Fruit fly (Drosophila melanogaster) whole organism, embryonic: ENCODE results near the gene mRpS25.

ENCODE experiments used
- CG1024 ChIP-seq: fragments of 200-800 bp; sonication (Bioruptor generic); IDR thresholded peaks from 2 replicates; pipeline ENCODE4 v1.3.6; 2022; ENCODE audit warnings: missing biosample characterization, missing genetic modification characterization
- CG10366 ChIP-seq: fragments of 200-800 bp; sonication (Bioruptor generic); IDR thresholded peaks from 2 replicates; pipeline ENCODE4 v1.3.6; 2022; ENCODE audit warnings: missing biosample characterization, missing genetic modification characterization
- CG10565 ChIP-seq: fragments of 200-800 bp; sonication (Bioruptor generic); optimal IDR thresholded peaks from 3 replicates; lab custom pipeline; 2016; ENCODE audit warnings: missing biosample characterization, mild to moderate bottlenecking, missing genetic modification characterization
- CG10979 ChIP-seq: fragments of 200-800 bp; sonication (Bioruptor generic); optimal IDR thresholded peaks from 2 replicates; lab custom pipeline; 2018; ENCODE audit warnings: missing biosample characterization, mild to moderate bottlenecking, missing genetic modification characterization, moderate library complexity
- CG11093 ChIP-seq: fragments of 200-800 bp; sonication (Bioruptor generic); IDR thresholded peaks from 3 replicates; pipeline ENCODE4 v1.3.6; 2022; ENCODE audit warnings: missing biosample characterization, missing genetic modification characterization
- CG11504 ChIP-seq: fragments of 200-800 bp; sonication (Bioruptor generic); optimal IDR thresholded peaks from 3 replicates; lab custom pipeline; 2019; ENCODE audit warnings: missing biosample characterization, mild to moderate bottlenecking, missing genetic modification characterization, moderate library complexity
- CG12236 ChIP-seq: fragments of 200-800 bp; sonication (Bioruptor generic); optimal IDR thresholded peaks from 2 replicates; lab custom pipeline; 2016; ENCODE audit warnings: missing biosample characterization, missing genetic modification characterization
- CG14050 ChIP-seq: fragments of 200-800 bp; sonication (Bioruptor generic); IDR thresholded peaks from 3 replicates; pipeline ENCODE4 v1.3.6; 2022; ENCODE audit warnings: missing biosample characterization, missing genetic modification characterization
- CG14860 ChIP-seq: fragments of 200-800 bp; sonication (Bioruptor generic); IDR thresholded peaks from 3 replicates; pipeline ENCODE4 v1.3.6; 2022; ENCODE audit warnings: missing biosample characterization, missing genetic modification characterization; ENCODE audit not compliant: partially characterized antibody
- CG1603 ChIP-seq: fragments of 200-800 bp; sonication (Bioruptor generic); optimal IDR thresholded peaks from 2 replicates; lab custom pipeline; 2019; ENCODE audit warnings: missing biosample characterization, mild to moderate bottlenecking, missing genetic modification characterization, moderate library complexity
- CG17568 ChIP-seq: fragments of 200-800 bp; sonication (Bioruptor generic); optimal IDR thresholded peaks from 2 replicates; lab custom pipeline; 2018; ENCODE audit warnings: missing biosample characterization, mild to moderate bottlenecking, missing genetic modification characterization, moderate library complexity
- CG17802 ChIP-seq: fragments of 200-800 bp; sonication (Bioruptor generic); optimal IDR thresholded peaks from 2 replicates; lab custom pipeline; 2018; ENCODE audit warnings: missing biosample characterization, mild to moderate bottlenecking, missing genetic modification characterization, moderate library complexity
- CG18599 ChIP-seq: fragments of 200-800 bp; sonication (Bioruptor generic); optimal IDR thresholded peaks from 3 replicates; lab custom pipeline; 2017; ENCODE audit warnings: missing biosample characterization, missing genetic modification characterization, mild to moderate bottlenecking, moderate library complexity, missing genetic modification reagents
- CG2116 ChIP-seq: fragments of 200-800 bp; sonication (Bioruptor generic); optimal IDR thresholded peaks from 3 replicates; lab custom pipeline; 2018; ENCODE audit warnings: missing biosample characterization, mild to moderate bottlenecking, missing genetic modification characterization
- CG31388 ChIP-seq: fragments of 200-800 bp; sonication (Bioruptor generic); optimal IDR thresholded peaks from 2 replicates; lab custom pipeline; 2016; ENCODE audit warnings: missing biosample characterization, missing genetic modification characterization
- CG32532 ChIP-seq: fragments of 200-800 bp; sonication (Bioruptor generic); IDR thresholded peaks from 2 replicates; pipeline ENCODE4 v1.3.6; 2022; ENCODE audit warnings: missing biosample characterization, missing genetic modification characterization
- CG4282 ChIP-seq: fragments of 200-800 bp; sonication (Bioruptor generic); optimal IDR thresholded peaks from 2 replicates; lab custom pipeline; 2016; ENCODE audit warnings: missing biosample characterization, missing genetic modification characterization
- CG4617 ChIP-seq: fragments of 200-800 bp; sonication (Bioruptor generic); optimal IDR thresholded peaks from 3 replicates; lab custom pipeline; 2016; ENCODE audit warnings: missing biosample characterization, missing genetic modification characterization, borderline replicate concordance
- CG6683 ChIP-seq: fragments of 200-800 bp; sonication (Bioruptor generic); optimal IDR thresholded peaks from 2 replicates; lab custom pipeline; 2017; ENCODE audit warnings: missing biosample characterization, mild to moderate bottlenecking, missing genetic modification characterization, missing genetic modification reagents
- CG7556 ChIP-seq: fragments of 200-800 bp; sonication (Bioruptor generic); optimal IDR thresholded peaks from 2 replicates; lab custom pipeline; 2017; ENCODE audit warnings: missing biosample characterization, mild to moderate bottlenecking, missing genetic modification characterization
- CG8478 ChIP-seq: fragments of >200 bp; optimal IDR thresholded peaks from 2 replicates; lab custom pipeline; 2018
- CG8924 ChIP-seq: fragments of 200-800 bp; optimal IDR thresholded peaks from 3 replicates; lab custom pipeline; 2019; ENCODE audit warnings: missing biosample characterization, mild to moderate bottlenecking, missing genetic modification characterization, moderate library complexity
- E2f2 ChIP-seq: fragments of 200-800 bp; sonication (Bioruptor generic); IDR thresholded peaks from 2 replicates; pipeline ENCODE4 v1.3.6; 2022; ENCODE audit warnings: missing biosample characterization, missing genetic modification characterization
- Ets97D ChIP-seq: fragments of 200-800 bp; sonication (Bioruptor generic); optimal IDR thresholded peaks from 3 replicates; lab custom pipeline; 2016; ENCODE audit warnings: missing biosample characterization, missing genetic modification characterization
- Lim3 ChIP-seq: fragments of 200-800 bp; sonication (Bioruptor generic); IDR thresholded peaks from 2 replicates; pipeline ENCODE4 v1.3.6; 2022; ENCODE audit warnings: missing biosample characterization, missing genetic modification characterization
- Optix ChIP-seq: fragments of 200-800 bp; sonication (Bioruptor generic); IDR thresholded peaks from 3 replicates; pipeline ENCODE4 v1.3.6; 2022; ENCODE audit warnings: missing biosample characterization, missing genetic modification characterization
- ara ChIP-seq: fragments of 200-800 bp; sonication (Bioruptor generic); IDR thresholded peaks from 2 replicates; pipeline ENCODE4 v1.3.6; 2022; ENCODE audit warnings: missing biosample characterization, missing genetic modification characterization
- az2 ChIP-seq: fragments of 200-800 bp; sonication (Bioruptor generic); optimal IDR thresholded peaks from 3 replicates; lab custom pipeline; 2016; ENCODE audit warnings: missing biosample characterization, missing genetic modification characterization
- bowl ChIP-seq: fragments of 200-800 bp; sonication (Bioruptor generic); IDR thresholded peaks from 2 replicates; pipeline ENCODE4 v1.3.6; 2022; ENCODE audit warnings: missing biosample characterization, missing genetic modification characterization
- chinmo ChIP-seq: fragments of 200-800 bp; sonication (Bioruptor generic); IDR thresholded peaks from 4 replicates; pipeline ENCODE4 v1.3.6; 2022; ENCODE audit warnings: missing biosample characterization, missing genetic modification characterization; ENCODE audit not compliant: partially characterized antibody
- crp ChIP-seq, 2 experiments: fragments of 200-800 bp; sonication (Bioruptor generic); optimal IDR thresholded peaks; 2 replicates in 1 of 2; 3 replicates in 1 of 2; lab custom pipeline; 2017; ENCODE audit warnings: missing biosample characterization in 2 of 2, missing genetic modification characterization in 2 of 2, mild to moderate bottlenecking in 1 of 2, moderate library complexity in 1 of 2
- dysf ChIP-seq: fragments of 200-800 bp; sonication (Bioruptor generic); IDR thresholded peaks from 3 replicates; pipeline ENCODE4 v1.3.6; 2022; ENCODE audit warnings: missing biosample characterization, missing genetic modification characterization
- esg ChIP-seq: fragments of 200-800 bp; sonication (Bioruptor generic); conservative IDR thresholded peaks from 2 replicates; pipeline ENCODE4 v1.3.6; 2022; ENCODE audit warnings: missing biosample characterization, missing genetic modification characterization
- ewg ChIP-seq: fragments of 200-800 bp; sonication (Bioruptor generic); optimal IDR thresholded peaks from 3 replicates; lab custom pipeline; 2017; ENCODE audit warnings: mild to moderate bottlenecking, missing biosample characterization, missing genetic modification reagents, missing genetic modification characterization
- fd64A ChIP-seq: fragments of 200-800 bp; sonication (Bioruptor generic); optimal IDR thresholded peaks from 3 replicates; lab custom pipeline; 2018; ENCODE audit warnings: missing biosample characterization, mild to moderate bottlenecking, missing genetic modification characterization
- ftz-f1 ChIP-seq: fragments of 200-800 bp; sonication (Bioruptor generic); optimal IDR thresholded peaks from 2 replicates; lab custom pipeline; 2016; ENCODE audit warnings: missing biosample characterization, missing genetic modification characterization
- ken ChIP-seq: fragments of 200-800 bp; sonication (Bioruptor generic); IDR thresholded peaks from 3 replicates; pipeline ENCODE4 v1.3.6; 2022; ENCODE audit warnings: missing biosample characterization, missing genetic modification characterization
- lola ChIP-seq, 3 experiments: fragments of >200 bp in 2 of 3; fragments of 200-800 bp in 1 of 3; sonication (Bioruptor generic) in 1 of 3; optimal IDR thresholded peaks; 2 replicates each; lab custom pipeline; 2017 to 2019; ENCODE audit warnings: missing biosample characterization in 3 of 3, missing genetic modification characterization in 3 of 3, mild to moderate bottlenecking in 1 of 3, moderate library complexity in 1 of 3
- p53 ChIP-seq: fragments of 200-800 bp; sonication (Bioruptor generic); optimal IDR thresholded peaks from 2 replicates; lab custom pipeline; 2016; ENCODE audit warnings: missing biosample characterization, missing genetic modification characterization
- pfk ChIP-seq: fragments of 200-800 bp; sonication (Bioruptor generic); optimal IDR thresholded peaks from 2 replicates; lab custom pipeline; 2018; ENCODE audit warnings: missing biosample characterization, mild to moderate bottlenecking, missing genetic modification characterization, moderate library complexity
- psq ChIP-seq: fragments of 200-800 bp; sonication (Bioruptor generic); optimal IDR thresholded peaks from 2 replicates; lab custom pipeline; 2017; ENCODE audit warnings: missing biosample characterization, missing genetic modification characterization
- repo ChIP-seq: fragments of 200-800 bp; sonication (Bioruptor generic); optimal IDR thresholded peaks from 2 replicates; lab custom pipeline; 2016; ENCODE audit warnings: missing biosample characterization, missing genetic modification characterization
- tio ChIP-seq: fragments of 200-800 bp; sonication (Bioruptor generic); optimal IDR thresholded peaks from 2 replicates; lab custom pipeline; 2017; ENCODE audit warnings: missing biosample characterization, missing genetic modification characterization, inconsistent platforms
- twi ChIP-seq: fragments of 200-800 bp; optimal IDR thresholded peaks from 2 replicates; lab custom pipeline; 2019; ENCODE audit warnings: missing biosample characterization, mild to moderate bottlenecking, missing genetic modification characterization, moderate library complexity
- wdn ChIP-seq: fragments of 200-800 bp; sonication (Bioruptor generic); IDR thresholded peaks from 2 replicates; pipeline ENCODE4 v1.3.6; 2022; ENCODE audit warnings: missing biosample characterization, missing genetic modification characterization

mRpS25 gene

DNA sequence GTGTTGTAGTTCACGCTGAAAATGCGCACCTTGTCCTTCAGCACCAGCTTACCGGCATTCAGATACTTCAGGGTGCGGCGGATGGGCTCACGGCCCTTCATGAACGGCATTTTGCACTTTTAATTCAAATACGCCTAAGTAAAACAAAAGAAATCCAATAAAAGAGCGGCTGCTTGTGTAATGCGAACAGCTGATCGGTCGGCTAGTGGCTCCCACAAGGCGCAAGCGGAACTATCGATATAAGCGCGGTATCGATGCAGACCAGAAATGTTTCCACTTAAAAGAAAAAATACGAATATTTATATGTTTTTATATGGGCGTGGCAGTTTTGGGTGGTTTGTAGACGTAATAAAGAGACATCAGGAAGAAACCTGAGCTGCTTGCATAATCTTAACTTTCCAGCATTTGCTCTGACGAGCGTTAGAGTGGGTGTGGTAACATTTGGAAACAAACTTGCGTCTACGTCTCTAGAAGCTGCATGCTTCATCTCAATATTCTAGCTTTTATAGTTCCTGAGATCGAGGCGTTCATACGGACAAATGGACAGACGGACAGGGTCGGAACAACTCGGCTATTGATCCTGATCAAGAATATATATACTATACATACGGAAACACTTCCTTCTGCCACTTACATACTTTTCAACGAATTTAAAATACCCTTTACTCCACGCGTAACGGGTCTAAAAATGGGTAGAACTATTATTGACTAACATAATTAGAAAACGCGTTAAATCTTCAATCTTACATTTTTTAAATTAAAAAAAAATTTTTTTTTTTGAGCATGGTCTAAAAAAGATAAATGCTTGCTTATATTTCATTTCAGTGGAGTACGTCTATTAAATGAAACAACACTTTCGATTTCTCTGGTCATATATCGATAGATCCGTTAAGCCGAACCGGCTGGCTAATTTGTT lies at the start of gene mRpS25, which contains the start of gene nmdyn-D6 (continued):
- TF ChIP-seq psq (GFP tag; lab: Kevin White, UChicago) (no peak), crp (GFP tag; optimal IDR thresholded peaks at IDR 0.05; lab: Kevin White, UChicago) (peak in 1 of 2 experiments; percentile 80), ara (no peak), CG7556 (GFP tag; lab: Kevin White, UChicago) (no peak), E2f2 (GFP tag; lab: Robert Waterston, UW) (no peak), ewg (GFP tag; lab: Kevin White, UChicago) (no peak), CG17802 (tag; lab: Kevin White, UChicago) (peak; percentile 42), twi (no peak), az2 (GFP tag; lab: Kevin White, UChicago) (peak; percentile 27), CG32532 (GFP tag; lab: Robert Waterston, UW) (peak; percentile 58), wdn (GFP tag; lab: Robert Waterston, UW) (no peak), CG11504 (peak; percentile 50), CG11093 (GFP tag; lab: Robert Waterston, UW) (no peak), tio (GFP tag; lab: Kevin White, UChicago) (peak; percentile 50), CG4282 (no peak), CG12236 (GFP tag; lab: Kevin White, UChicago) (no peak), Ets97D (GFP tag; lab: Kevin White, UChicago) (no peak), Optix (GFP tag; lab: Robert Waterston, UW) (no peak), pfk (GFP tag; lab: Kevin White, UChicago) (no peak), CG14860 (GFP tag; lab: Robert Waterston, UW) (no peak), CG10366 (GFP tag; lab: Robert Waterston, UW) (peak; percentile 7; the same call in 1 of the 2 replicates), CG10565 (no peak), CG8924 (tag; lab: Kevin White, UChicago) (peak; percentile 5), lola (GFP tag; optimal IDR thresholded peaks at IDR 0.05; lab: Kevin White, UChicago) (peak in 2 of 3 experiments; percentile 36 to 95), CG4617 (GFP tag; lab: Kevin White, UChicago) (no peak), CG1603 (tag; lab: Kevin White, UChicago) (no peak), CG18599 (no peak), chinmo (GFP tag; lab: Robert Waterston, UW) (no peak), CG14050 (GFP tag; lab: Robert Waterston, UW) (no peak), p53 (no peak), CG8478 (lab: Kevin White, UChicago) (no peak), CG6683 (GFP tag; lab: Kevin White, UChicago) (no peak), bowl (GFP tag; lab: Robert Waterston, UW) (no peak), CG10979 (tag; lab: Kevin White, UChicago) (peak; percentile 3), CG17568 (GFP tag; lab: Kevin White, UChicago) (no peak), ken (GFP tag; lab: Robert Waterston, UW) (no peak), Lim3 (GFP tag; lab: Robert Waterston, UW) (no peak), ftz-f1 (GFP tag; lab: Kevin White, UChicago) (no peak), esg (GFP tag; lab: Robert Waterston, UW) (peak; percentile 45; the same call in 1 of the 2 replicates), fd64A (GFP tag; lab: Kevin White, UChicago) (no peak), CG2116 (no peak), repo (no peak), dysf (GFP tag; lab: Robert Waterston, UW) (no peak; the same call in 2 of the 3 replicates), CG1024 (no peak), CG31388 (GFP tag; lab: Kevin White, UChicago) (no peak)
